Fruit fly (Drosophila melanogaster) whole organism, embryonic: ENCODE data around the gene shams.
A peak's percentile ranks its signal among the peaks of the same experiment; 100 is the strongest.

Source experiments
- Adf1 ChIP-seq: fragments of 200-800 bp; sonication (Bioruptor generic); IDR thresholded peaks from 2 replicates; pipeline ENCODE4 v1.3.6; 2022; ENCODE audit warnings: missing biosample characterization, missing genetic modification characterization
- C15 ChIP-seq: fragments of 200-800 bp; sonication (Bioruptor generic); IDR thresholded peaks from 3 replicates; pipeline ENCODE4 v1.3.6; 2022; ENCODE audit warnings: missing biosample characterization, missing genetic modification characterization
- CG10267 ChIP-seq: fragments of 200-800 bp; sonication (Bioruptor generic); optimal IDR thresholded peaks from 2 replicates; lab custom pipeline; 2018; ENCODE audit warnings: missing biosample characterization, mild to moderate bottlenecking, missing genetic modification characterization, moderate library complexity
- CG10654 ChIP-seq: fragments of 200-800 bp; sonication (Bioruptor generic); optimal IDR thresholded peaks from 2 replicates; lab custom pipeline; 2016; ENCODE audit warnings: missing biosample characterization, missing genetic modification characterization
- CG11504 ChIP-seq: fragments of 200-800 bp; sonication (Bioruptor generic); optimal IDR thresholded peaks from 3 replicates; lab custom pipeline; 2019; ENCODE audit warnings: missing biosample characterization, mild to moderate bottlenecking, missing genetic modification characterization, moderate library complexity
- CG12219 ChIP-seq: fragments of 200-800 bp; sonication (Bioruptor generic); optimal IDR thresholded peaks from 3 replicates; lab custom pipeline; 2018; ENCODE audit warnings: missing biosample characterization, mild to moderate bottlenecking, missing genetic modification characterization
- CG14965 ChIP-seq: fragments of 200-800 bp; sonication (Bioruptor generic); optimal IDR thresholded peaks from 2 replicates; lab custom pipeline; 2016; ENCODE audit warnings: missing biosample characterization, missing genetic modification characterization, borderline replicate concordance
- CG2129 ChIP-seq: fragments of 200-800 bp; sonication (Bioruptor generic); IDR thresholded peaks from 2 replicates; pipeline ENCODE4 v1.3.6; 2022; ENCODE audit warnings: missing biosample characterization, missing genetic modification characterization; ENCODE audit not compliant: partially characterized antibody
- CG2712 ChIP-seq: fragments of 200-800 bp; optimal IDR thresholded peaks from 3 replicates; lab custom pipeline; 2019; ENCODE audit warnings: missing biosample characterization, mild to moderate bottlenecking, missing genetic modification characterization, moderate library complexity
- CG2875 ChIP-seq: fragments of 200-800 bp; sonication (Bioruptor generic); optimal IDR thresholded peaks from 2 replicates; lab custom pipeline; 2017; ENCODE audit warnings: missing biosample characterization, mild to moderate bottlenecking, missing genetic modification characterization, missing genetic modification reagents
- CG4617 ChIP-seq: fragments of 200-800 bp; sonication (Bioruptor generic); optimal IDR thresholded peaks from 3 replicates; lab custom pipeline; 2016; ENCODE audit warnings: missing biosample characterization, missing genetic modification characterization, borderline replicate concordance
- CG5180 ChIP-seq: fragments of 200-800 bp; sonication (Bioruptor generic); optimal IDR thresholded peaks from 3 replicates; lab custom pipeline; 2017; ENCODE audit warnings: missing biosample characterization, missing genetic modification characterization, mild to moderate bottlenecking, moderate library complexity, missing genetic modification reagents
- CG6254 ChIP-seq: fragments of 200-800 bp; sonication (Bioruptor generic); optimal IDR thresholded peaks from 3 replicates; lab custom pipeline; 2017; ENCODE audit warnings: mild to moderate bottlenecking, missing biosample characterization, missing genetic modification reagents, missing genetic modification characterization
- CG6272 ChIP-seq: fragments of 200-800 bp; sonication (Bioruptor generic); IDR thresholded peaks from 2 replicates; pipeline ENCODE4 v1.3.6; 2022; ENCODE audit warnings: missing biosample characterization, missing genetic modification characterization
- CG7372 ChIP-seq: fragments of 200-800 bp; sonication (Bioruptor generic); IDR thresholded peaks from 2 replicates; pipeline ENCODE4 v1.3.6; 2022; ENCODE audit warnings: missing biosample characterization, missing genetic modification characterization
- CG7987 ChIP-seq: fragments of 200-800 bp; sonication (Bioruptor generic); optimal IDR thresholded peaks from 2 replicates; lab custom pipeline; 2018; ENCODE audit warnings: missing biosample characterization, mild to moderate bottlenecking, missing genetic modification characterization, moderate library complexity
- CG8359 ChIP-seq: fragments of 200-800 bp; sonication (Bioruptor generic); optimal IDR thresholded peaks from 2 replicates; lab custom pipeline; 2017; ENCODE audit warnings: missing biosample characterization, mild to moderate bottlenecking, missing genetic modification characterization, borderline replicate concordance
- CHES-1-like ChIP-seq: fragments of 200-800 bp; sonication (Bioruptor generic); optimal IDR thresholded peaks from 2 replicates; lab custom pipeline; 2016; ENCODE audit warnings: missing biosample characterization, missing genetic modification characterization
- Camta ChIP-seq: fragments of 200-800 bp; sonication (Bioruptor generic); optimal IDR thresholded peaks from 2 replicates; lab custom pipeline; 2016; ENCODE audit warnings: missing biosample characterization, missing genetic modification characterization
- D ChIP-seq, 2 experiments: fragments of 200-800 bp in 1 of 2; fragments of >200 bp in 1 of 2; sonication (Bioruptor generic) in 1 of 2; optimal IDR thresholded peaks; 2 replicates in 1 of 2; 3 replicates in 1 of 2; lab custom pipeline; 2017; ENCODE audit warnings: mild to moderate bottlenecking in 1 of 2, missing biosample characterization in 1 of 2, missing genetic modification characterization in 1 of 2, missing genetic modification reagents in 1 of 2
- D19A ChIP-seq: fragments of 200-800 bp; optimal IDR thresholded peaks from 3 replicates; lab custom pipeline; 2019; ENCODE audit warnings: missing biosample characterization, mild to moderate bottlenecking, missing genetic modification characterization, moderate library complexity
- HLH4C ChIP-seq: fragments of 200-800 bp; sonication (Bioruptor generic); IDR thresholded peaks from 3 replicates; pipeline ENCODE4 v1.3.6; 2022; ENCODE audit warnings: missing biosample characterization, missing genetic modification characterization; ENCODE audit not compliant: partially characterized antibody
- Hmx ChIP-seq: fragments of 200-800 bp; sonication (Bioruptor generic); optimal IDR thresholded peaks from 2 replicates; lab custom pipeline; 2016; ENCODE audit warnings: missing biosample characterization, missing genetic modification characterization
- Hr39 ChIP-seq: fragments of >200 bp; optimal IDR thresholded peaks from 2 replicates; lab custom pipeline; 2017
- Hr51 ChIP-seq, 2 experiments: fragments of 200-800 bp; sonication (Bioruptor generic); optimal IDR thresholded peaks; 2 replicates in 1 of 2; 3 replicates in 1 of 2; lab custom pipeline; 2016 to 2018; ENCODE audit warnings: missing biosample characterization in 2 of 2, missing genetic modification characterization in 2 of 2, mild to moderate bottlenecking in 1 of 2, moderate library complexity in 1 of 2
- NFAT ChIP-seq: fragments of 200-800 bp; sonication (Bioruptor generic); IDR thresholded peaks from 2 replicates; pipeline ENCODE4 v1.3.6; 2022; ENCODE audit warnings: missing biosample characterization, missing genetic modification characterization
- Rfx ChIP-seq: fragments of 200-800 bp; sonication (Bioruptor generic); IDR thresholded peaks from 2 replicates; pipeline ENCODE4 v1.3.6; 2022; ENCODE audit warnings: missing biosample characterization, missing genetic modification characterization
- Sox102F ChIP-seq: fragments of 200-800 bp; sonication (Bioruptor generic); optimal IDR thresholded peaks from 2 replicates; lab custom pipeline; 2018; ENCODE audit warnings: missing biosample characterization, mild to moderate bottlenecking, missing genetic modification characterization, moderate library complexity
- abd-A ChIP-seq: fragments of 200-800 bp; sonication (Bioruptor generic); optimal IDR thresholded peaks from 3 replicates; lab custom pipeline; 2019; ENCODE audit warnings: missing biosample characterization, mild to moderate bottlenecking, missing genetic modification characterization, moderate library complexity
- cas ChIP-seq: fragments of 200-800 bp; sonication (Bioruptor generic); IDR thresholded peaks from 2 replicates; pipeline ENCODE4 v1.3.6; 2022; ENCODE audit warnings: missing biosample characterization, missing genetic modification characterization
- ci ChIP-seq: fragments of 200-800 bp; sonication (Bioruptor generic); IDR thresholded peaks from 3 replicates; pipeline ENCODE4 v1.3.6; 2022; ENCODE audit warnings: missing biosample characterization, missing genetic modification characterization
- dimm ChIP-seq: fragments of 200-800 bp; sonication (Bioruptor generic); IDR thresholded peaks from 2 replicates; pipeline ENCODE4 v1.3.6; 2022; ENCODE audit warnings: missing biosample characterization, missing genetic modification characterization
- gcm ChIP-seq: fragments of 200-800 bp; sonication (Bioruptor generic); optimal IDR thresholded peaks from 2 replicates; lab custom pipeline; 2019; ENCODE audit warnings: missing biosample characterization, mild to moderate bottlenecking, missing genetic modification characterization, moderate library complexity
- knrl ChIP-seq: fragments of 200-800 bp; sonication (Bioruptor generic); IDR thresholded peaks from 3 replicates; pipeline ENCODE4 v1.3.6; 2022; ENCODE audit warnings: missing biosample characterization, missing genetic modification characterization; ENCODE audit not compliant: partially characterized antibody
- lab ChIP-seq: fragments of 200-800 bp; sonication (Bioruptor generic); optimal IDR thresholded peaks from 3 replicates; lab custom pipeline; 2017; ENCODE audit warnings: missing biosample characterization, missing genetic modification characterization, mild to moderate bottlenecking, moderate library complexity, missing genetic modification reagents
- onecut ChIP-seq: fragments of 200-800 bp; sonication (Bioruptor generic); IDR thresholded peaks from 2 replicates; pipeline ENCODE4 v1.3.6; 2022; ENCODE audit warnings: missing biosample characterization, missing genetic modification characterization
- otp ChIP-seq: fragments of 200-800 bp; sonication (Bioruptor generic); IDR thresholded peaks from 3 replicates; pipeline ENCODE4, ENCODE4 v1.3.6; 2022; ENCODE audit warnings: missing biosample characterization, missing genetic modification characterization
- pan ChIP-seq, 4 experiments: fragments of >200 bp in 3 of 4; fragments of 200-800 bp in 1 of 4; sonication (Bioruptor generic) in 1 of 4; optimal IDR thresholded peaks in 3 of 4; IDR thresholded peaks in 1 of 4; 2 replicates each; pipeline versions ENCODE4 v1.3.6 to Lab custom; 2017 to 2022; ENCODE audit warnings: missing biosample characterization in 2 of 4, missing genetic modification characterization in 2 of 4, mixed read lengths in 1 of 4
- run ChIP-seq: fragments of 200-800 bp; sonication (Bioruptor generic); optimal IDR thresholded peaks from 3 replicates; lab custom pipeline; 2018; ENCODE audit warnings: missing biosample characterization, mild to moderate bottlenecking, missing genetic modification characterization
- scrt ChIP-seq: fragments of 200-800 bp; sonication (Bioruptor generic); optimal IDR thresholded peaks from 2 replicates; lab custom pipeline; 2018; ENCODE audit warnings: missing biosample characterization, mild to moderate bottlenecking, missing genetic modification characterization, moderate library complexity
- sens ChIP-seq: fragments of 200-800 bp; sonication (Bioruptor generic); peaks from one replicate; lab custom pipeline; 2016; ENCODE audit warnings: missing biosample characterization, missing genetic modification characterization
- sisA ChIP-seq: fragments of 200-800 bp; sonication (Bioruptor generic); IDR thresholded peaks from 2 replicates; pipeline ENCODE4 v1.3.6; 2022; ENCODE audit warnings: missing biosample characterization, missing genetic modification characterization
- sqz ChIP-seq: fragments of 200-800 bp; sonication (Bioruptor generic); optimal IDR thresholded peaks from 3 replicates; lab custom pipeline; 2018; ENCODE audit warnings: missing biosample characterization, mild to moderate bottlenecking, missing genetic modification characterization
- sr ChIP-seq: fragments of 200-800 bp; sonication (Bioruptor generic); IDR thresholded peaks from 3 replicates; pipeline ENCODE4 v1.3.6; 2022; ENCODE audit warnings: missing biosample characterization, missing genetic modification characterization
- stc ChIP-seq: fragments of 200-800 bp; sonication (Bioruptor generic); IDR thresholded peaks from 2 replicates; pipeline ENCODE4 v1.3.6; 2022; ENCODE audit warnings: missing biosample characterization, missing genetic modification characterization
- tll ChIP-seq, 2 experiments: fragments of 200-800 bp in 1 of 2; fragments of >200 bp in 1 of 2; sonication (Bioruptor generic) in 1 of 2; optimal IDR thresholded peaks; 2 replicates each; lab custom pipeline; 2017 to 2019; ENCODE audit warnings: missing biosample characterization in 2 of 2, missing genetic modification characterization in 2 of 2, mild to moderate bottlenecking in 1 of 2, moderate library complexity in 1 of 2
- wek ChIP-seq: fragments of 200-800 bp; sonication (Bioruptor generic); optimal IDR thresholded peaks from 3 replicates; lab custom pipeline; 2018; ENCODE audit warnings: missing biosample characterization, mild to moderate bottlenecking, missing genetic modification characterization, moderate library complexity

shams gene

dm6 chr3R:25024895-25025557 lies 49.4 kb downstream of the shams start, which contains the start of the genes EMC6 and Hr96 (continued):
- TF ChIP-seq CG7987 (peak; percentile 86), wek (peak; percentile 76), sisA (GFP tag; lab: Robert Waterston, UW) (peak; percentile 93), onecut (GFP tag; lab: Robert Waterston, UW) (peak; percentile 90), CG7372 (peak; percentile 91), CG11504 (tag; lab: Kevin White, UChicago) (peak; percentile 90), Hr51 (GFP tag; optimal IDR thresholded peaks at IDR 0.05; lab: Kevin White, UChicago) (peak; percentile 91 to 94), CG4617 (GFP tag; lab: Kevin White, UChicago) (peak; percentile 99), Hmx (GFP tag; lab: Kevin White, UChicago) (peak; percentile 75), CG2712 (tag; lab: Kevin White, UChicago) (peak; percentile 94), dimm (GFP tag; lab: Robert Waterston, UW) (peak; percentile 75), CG6254 (GFP tag; lab: Kevin White, UChicago) (peak; percentile 78), stc (GFP tag; lab: Robert Waterston, UW) (peak; percentile 92), Sox102F (GFP tag; lab: Kevin White, UChicago) (peak; percentile 93), C15 (GFP tag; lab: Robert Waterston, UW) (peak; percentile 85; the same call in 2 of the 3 replicates), CG6272 (GFP tag; lab: Robert Waterston, UW) (peak; percentile 91), ci (peak; percentile 95), abd-A (no peak), CG12219 (GFP tag; lab: Kevin White, UChicago) (peak; percentile 86), CG10267 (tag; lab: Kevin White, UChicago) (peak; percentile 88), Hr39 (lab: Kevin White, UChicago) (no peak), CG14965 (GFP tag; lab: Kevin White, UChicago) (peak; percentile 48), lab (GFP tag; lab: Kevin White, UChicago) (peak; percentile 96), CG2129 (GFP tag; lab: Robert Waterston, UW) (0 out of 2 replicates have a peak, but pooled peaks have one; percentile 4), NFAT (GFP tag; lab: Robert Waterston, UW) (peak; percentile 97), Camta (GFP tag; lab: Kevin White, UChicago) (peak; percentile 93), CG10654 (GFP tag; lab: Kevin White, UChicago) (peak; percentile 93), cas (peak; percentile 87), gcm (GFP tag; lab: Kevin White, UChicago) (peak; percentile 87), Adf1 (GFP tag; lab: Robert Waterston, UW) (peak; percentile 78), sens (GFP tag; lab: Kevin White, UChicago) (peak; percentile 99), knrl (GFP tag; lab: Robert Waterston, UW) (peak; percentile 69), D (optimal IDR thresholded peaks at IDR 0.05; lab: Kevin White, UChicago) (no peak), D (GFP tag; optimal IDR thresholded peaks at IDR 0.05; lab: Kevin White, UChicago) (peak; percentile 82), tll (GFP tag; optimal IDR thresholded peaks at IDR 0.05; lab: Kevin White, UChicago) (peak in 1 of 2 experiments; percentile 34), HLH4C (GFP tag; lab: Robert Waterston, UW) (peak; percentile 84), Rfx (GFP tag; lab: Robert Waterston, UW) (peak; percentile 97), CG5180 (GFP tag; lab: Kevin White, UChicago) (no peak), run (tag; lab: Kevin White, UChicago) (peak; percentile 76), sr (GFP tag; lab: Robert Waterston, UW) (peak; percentile 73; the same call in 2 of the 3 replicates), otp (GFP tag; lab: Robert Waterston, UW) (peak; percentile 92), sqz (GFP tag; lab: Kevin White, UChicago) (no peak), CG8359 (GFP tag; lab: Kevin White, UChicago) (peak; percentile 57), scrt (GFP tag; lab: Kevin White, UChicago) (no peak), CG2875 (GFP tag; lab: Kevin White, UChicago) (peak; percentile 81), D19A (no peak), pan (optimal IDR thresholded peaks at IDR 0.05; lab: Kevin White, UChicago) (no peak), pan (GFP tag; optimal IDR thresholded peaks at IDR 0.05 in 1 of 2, IDR thresholded peaks at IDR 0.05 in 1 of 2) (peak in 1 of 2 experiments; percentile 94), CHES-1-like (peak; percentile 91)
